Worm (Caenorhabditis elegans): Measurements from ENCODE around the gene ckb-4.

Gene ckb-4

ce11 chrV:2067985-2068499 lies 41.2 kb downstream of the ckb-4 start, which contains the start of gene lbp-9:
Gene lbp-9 (plus strand): TSS chrV:2068449.
- TF ChIP-seq unc-55 (GFP tag; optimal IDR thresholded peaks at IDR 0.05): no peak
- no peak for TF ChIP-seq unc-62 (GFP tag; optimal IDR thresholded peaks at IDR 0.05)
- TF ChIP-seq dmd-4 (tag; optimal IDR thresholded peaks at IDR 0.05): no peak
- no peak for TF ChIP-seq nhr-23 (tag; optimal IDR thresholded peaks at IDR 0.05)
- TF ChIP-seq Y55F3AM.14 (GFP tag; optimal IDR thresholded peaks at IDR 0.05): no peak
- no peak for TF ChIP-seq alr-1 (tag; optimal IDR thresholded peaks at IDR 0.05)
- peak; percentile 25 for TF ChIP-seq F13H6.1 (tag; optimal IDR thresholded peaks at IDR 0.05)
- TF ChIP-seq elt-3 (tag; optimal IDR thresholded peaks at IDR 0.05): no peak
- TF ChIP-seq egl-27 (tag; optimal IDR thresholded peaks at IDR 0.05): peak; percentile 20
- TF ChIP-seq snpc-4 (tag; optimal IDR thresholded peaks at IDR 0.05): no peak
- TF ChIP-seq sem-4 (tag; optimal IDR thresholded peaks at IDR 0.05): peak; percentile 1
- no peak for TF ChIP-seq nhr-11 (tag; optimal IDR thresholded peaks at IDR 0.05)
- no peak for TF ChIP-seq lin-13 (GFP tag; optimal IDR thresholded peaks at IDR 0.05)
- TF ChIP-seq skn-1 (tag; optimal IDR thresholded peaks at IDR 0.05): no peak
- TF ChIP-seq nhr-6 (tag; optimal IDR thresholded peaks at IDR 0.05): no peak
- TF ChIP-seq sma-3 (GFP tag; optimal IDR thresholded peaks at IDR 0.05): peak; percentile 72
- peak; percentile 79 for TF ChIP-seq nhr-129 (tag; optimal IDR thresholded peaks at IDR 0.05)
- TF ChIP-seq gmeb-1 (tag; optimal IDR thresholded peaks at IDR 0.05): peak; percentile 26
- no peak for TF ChIP-seq unc-39 (tag; optimal IDR thresholded peaks at IDR 0.05)
- TF ChIP-seq nhr-237 (tag; optimal IDR thresholded peaks at IDR 0.05): no peak
- TF ChIP-seq ztf-11 (tag; optimal IDR thresholded peaks at IDR 0.05): no peak
- TF ChIP-seq mbf-1 (tag; optimal IDR thresholded peaks at IDR 0.05): no peak
- no peak for TF ChIP-seq lin-39 (tag; optimal IDR thresholded peaks at IDR 0.05)
- no peak for TF ChIP-seq nhr-21 (tag; optimal IDR thresholded peaks at IDR 0.05)
- TF ChIP-seq mdl-1 (tag; optimal IDR thresholded peaks at IDR 0.05): peak in 1 of 2 experiments; percentile 53
- peak; percentile 49 for TF ChIP-seq sma-9 (GFP tag; optimal IDR thresholded peaks at IDR 0.05)
- TF ChIP-seq sma-9 (tag; optimal IDR thresholded peaks at IDR 0.05): no peak
- peak; percentile 83 for TF ChIP-seq crh-2 (tag; optimal IDR thresholded peaks at IDR 0.05)
- TF ChIP-seq C34F6.9 (tag; optimal IDR thresholded peaks at IDR 0.05): peak; percentile 88
- no peak for TF ChIP-seq ama-1 (optimal IDR thresholded peaks at IDR 0.05)
- TF ChIP-seq mab-5 (tag; optimal IDR thresholded peaks at IDR 0.05): no peak
- no peak for TF ChIP-seq R02D3.7 (tag; optimal IDR thresholded peaks at IDR 0.05)
- TF ChIP-seq elt-1 (tag; optimal IDR thresholded peaks at IDR 0.05): no peak
- TF ChIP-seq fos-1 (tag; optimal IDR thresholded peaks at IDR 0.05): peak; percentile 34
- peak; percentile 64 for TF ChIP-seq ztf-4 (tag; optimal IDR thresholded peaks at IDR 0.05)
- TF ChIP-seq aly-2 (tag; optimal IDR thresholded peaks at IDR 0.05): no peak
- TF ChIP-seq lin-11 (tag; optimal IDR thresholded peaks at IDR 0.05): no peak
- TF ChIP-seq nhr-77 (tag; optimal IDR thresholded peaks at IDR 0.05): no peak
- TF ChIP-seq zag-1 (tag; optimal IDR thresholded peaks at IDR 0.05): no peak
- no peak for TF ChIP-seq nhr-12 (tag; optimal IDR thresholded peaks at IDR 0.05)
- no peak for TF ChIP-seq ZK546.5 (tag; optimal IDR thresholded peaks at IDR 0.05)
- no peak for TF ChIP-seq nhr-10 (tag; optimal IDR thresholded peaks at IDR 0.05)
- no peak for TF ChIP-seq peb-1 (tag; optimal IDR thresholded peaks at IDR 0.05)
- TF ChIP-seq ceh-82 (tag; optimal IDR thresholded peaks at IDR 0.05): no peak
- no peak for TF ChIP-seq ceh-16 (tag; optimal IDR thresholded peaks at IDR 0.05)
- TF ChIP-seq blmp-1 (tag; optimal IDR thresholded peaks at IDR 0.05; ENCODE audit: insufficient read depth): peak; percentile 2
- no peak for TF ChIP-seq ztf-1 (GFP tag; conservative IDR thresholded peaks at IDR 0.05)
- peak in 1 of 2 experiments; percentile 59 for TF ChIP-seq lsy-2 (tag; optimal IDR thresholded peaks at IDR 0.05)
- peak; percentile 87 for TF ChIP-seq nhr-25 (tag; optimal IDR thresholded peaks at IDR 0.05)
